Fruit fly (Drosophila melanogaster): Measurements from ENCODE around the gene Alp11.

Alp11 gene

dm6 chrX:15579579-15579978, 8.0 kb upstream of the Alp11 start (continued):
- peak; percentile 72 for TF ChIP-seq ash1 (GFP tag; optimal IDR thresholded peaks at IDR 0.05)

- TF ChIP-seq CG34422 (GFP tag; IDR thresholded peaks at IDR 0.05) (no peak), CG11695 (GFP tag; IDR thresholded peaks at IDR 0.05) (no peak), fd3F (GFP tag; optimal IDR thresholded peaks at IDR 0.05) (no peak), CG2202 (tag; optimal IDR thresholded peaks at IDR 0.05) (no peak), jumu (GFP tag; optimal IDR thresholded peaks at IDR 0.05) (peak; percentile 5), ERR (GFP tag; optimal IDR thresholded peaks at IDR 0.05) (no peak), sens-2 (GFP tag; IDR thresholded peaks at IDR 0.05) (no peak), Max (GFP tag; optimal IDR thresholded peaks at IDR 0.05) (peak; percentile 53), stwl (tag; optimal IDR thresholded peaks at IDR 0.05) (peak; percentile 62), Adf1 (GFP tag; IDR thresholded peaks at IDR 0.05) (no peak), slbo (GFP tag; IDR thresholded peaks at IDR 0.05) (peak; percentile 53; the same call in 1 of the 2 replicates), en (GFP tag; optimal IDR thresholded peaks at IDR 0.05) (no peak), NfI (GFP tag; optimal IDR thresholded peaks at IDR 0.05) (no peak), CG17186 (GFP tag; optimal IDR thresholded peaks at IDR 0.05) (peak; percentile 75), lab (GFP tag; optimal IDR thresholded peaks at IDR 0.05) (no peak), Lpt (GFP tag; optimal IDR thresholded peaks at IDR 0.05) (no peak), Xrp1 (GFP tag; IDR thresholded peaks at IDR 0.05) (peak; percentile 21; the same call in 1 of the 2 replicates), CG18599 (GFP tag; optimal IDR thresholded peaks at IDR 0.05) (no peak), Fer3 (tag; optimal IDR thresholded peaks at IDR 0.05) (no peak), CG12236 (GFP tag; optimal IDR thresholded peaks at IDR 0.05) (no peak), sob (GFP tag; IDR thresholded peaks at IDR 0.05) (no peak; the same call in 1 of the 2 replicates), chn (GFP tag; optimal IDR thresholded peaks at IDR 0.05) (peak; percentile 11), ewg (GFP tag; optimal IDR thresholded peaks at IDR 0.05) (peak; percentile 28), dm (GFP tag; optimal IDR thresholded peaks at IDR 0.05) (peak; percentile 63), Hmr (GFP tag; optimal IDR thresholded peaks at IDR 0.05) (no peak), CG12104 (GFP tag; optimal IDR thresholded peaks at IDR 0.05) (peak; percentile 2), CG15479 (GFP tag; optimal IDR thresholded peaks at IDR 0.05) (peak; percentile 9), CG31441 (GFP tag; IDR thresholded peaks at IDR 0.05) (no peak), CG9609 (GFP tag; optimal IDR thresholded peaks at IDR 0.05) (no peak), CG32532 (GFP tag; IDR thresholded peaks at IDR 0.05) (no peak), schlank (tag; optimal IDR thresholded peaks at IDR 0.05) (no peak), CG33557 (GFP tag; optimal IDR thresholded peaks at IDR 0.05) (peak; percentile 42), rib (GFP tag; IDR thresholded peaks at IDR 0.05) (no peak), salm (tag; optimal IDR thresholded peaks at IDR 0.05) (no peak), CTCF (GFP tag; optimal IDR thresholded peaks at IDR 0.05) (peak; percentile 26), Hr39 (optimal IDR thresholded peaks at IDR 0.05) (no peak), CG7786 (GFP tag; optimal IDR thresholded peaks at IDR 0.05) (peak; percentile 41), CG3407 (GFP tag; optimal IDR thresholded peaks at IDR 0.05) (no peak), ara (GFP tag; IDR thresholded peaks at IDR 0.05) (no peak), Tbp (GFP tag; optimal IDR thresholded peaks at IDR 0.05) (no peak), prd (optimal IDR thresholded peaks at IDR 0.05) (no peak), prd (GFP tag; IDR thresholded peaks at IDR 0.05) (peak; percentile 6; the same call in 1 of the 3 replicates), sqz (GFP tag; optimal IDR thresholded peaks at IDR 0.05) (no peak), CG12942 (GFP tag; optimal IDR thresholded peaks at IDR 0.05) (no peak), CG16863 (GFP tag; optimal IDR thresholded peaks at IDR 0.05) (peak; percentile 29), CG1832 (GFP tag; optimal IDR thresholded peaks at IDR 0.05) (no peak), nmo (GFP tag; optimal IDR thresholded peaks at IDR 0.05) (peak; percentile 61), CG16779 (GFP tag; IDR thresholded peaks at IDR 0.05) (no peak), HLHmδ (GFP tag; optimal IDR thresholded peaks at IDR 0.05) (no peak), Poxn (GFP tag; IDR thresholded peaks at IDR 0.05) (no peak), bab2 (GFP tag; optimal IDR thresholded peaks at IDR 0.05) (peak; percentile 41)
Observed at dm6 chrX:15582853-15583252, 4.7 kb upstream of the Alp11 start, which contains the start of the genes CG9215 and CG8097. CG9215 (minus strand) TSS chrX:15582874. CG8097 (plus strand) TSS chrX:15583159.

Data from whole organism, embryonic.